Worm (Caenorhabditis elegans): ENCODE results near the gene C07G1.15.

DNA sequence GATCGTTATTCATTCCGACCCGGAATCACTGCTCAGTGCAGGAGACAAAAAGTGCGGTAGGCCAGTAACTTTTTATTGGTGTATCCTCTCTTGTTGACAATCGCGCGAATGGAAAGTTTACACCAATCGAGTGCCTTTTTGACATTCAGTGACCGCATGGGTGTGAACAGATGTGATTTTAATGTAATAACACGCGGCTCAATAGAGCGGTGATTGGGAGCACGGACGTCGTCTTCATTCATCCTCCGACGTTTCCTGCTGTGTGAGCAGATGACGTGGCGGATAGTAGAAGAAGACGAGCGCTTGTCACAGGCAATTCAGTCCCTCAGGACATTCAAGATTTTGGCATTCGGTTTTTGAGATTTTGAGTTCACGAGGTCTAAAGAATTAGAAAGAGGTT lies 12.8 kb downstream of the C07G1.15 start:
- no peak for TF ChIP-seq hlh-11 (tag; optimal IDR thresholded peaks at IDR 0.05)
- TF ChIP-seq zip-2 (tag; optimal IDR thresholded peaks at IDR 0.05) = no peak
- TF ChIP-seq vab-7 (GFP tag; IDR thresholded peaks at IDR 0.05) = no peak
- TF ChIP-seq lsy-2 (tag; optimal IDR thresholded peaks at IDR 0.05) = no peak
- no peak for TF ChIP-seq dve-1 (tag; optimal IDR thresholded peaks at IDR 0.05; ENCODE audit: insufficient read depth)
- no peak for TF ChIP-seq lin-39 (tag; optimal IDR thresholded peaks at IDR 0.05)
- TF ChIP-seq jun-1 (tag; optimal IDR thresholded peaks at IDR 0.05) = no peak
- TF ChIP-seq egl-27 (tag; optimal IDR thresholded peaks at IDR 0.05) = no peak
- no peak for TF ChIP-seq duxl-1 (tag; optimal IDR thresholded peaks at IDR 0.05; ENCODE audit: poor library complexity)
- no peak for TF ChIP-seq unc-39 (tag; optimal IDR thresholded peaks at IDR 0.05)
- TF ChIP-seq mdl-1 (tag; optimal IDR thresholded peaks at IDR 0.05) = no peak
- no peak for TF ChIP-seq egl-43 (GFP tag; IDR thresholded peaks at IDR 0.05)

Data from whole organism, L4 larva.